Worm (Caenorhabditis elegans): ENCODE data around the gene F54B3.1.

Gene F54B3.1

ce11 chrII:10317007-10317406, 65.9 kb downstream of the F54B3.1 start, which contains the start of gene M02G9.4:
M02G9.4 (plus strand) TSS chrII:10317307.
- TF ChIP-seq lin-11 (tag; optimal IDR thresholded peaks at IDR 0.05): no peak
- no peak for TF ChIP-seq fkh-10 (GFP tag; optimal IDR thresholded peaks at IDR 0.05)
- TF ChIP-seq ceh-24 (tag; optimal IDR thresholded peaks at IDR 0.05): no peak
- no peak for TF ChIP-seq hlh-8 (tag; optimal IDR thresholded peaks at IDR 0.05)
- no peak for TF ChIP-seq C38D4.7 (GFP tag; optimal IDR thresholded peaks at IDR 0.05)
- TF ChIP-seq pros-1 (tag; optimal IDR thresholded peaks at IDR 0.05): no peak
- no peak for TF ChIP-seq nhr-232 (tag; optimal IDR thresholded peaks at IDR 0.05)
- TF ChIP-seq tbx-2 (tag; optimal IDR thresholded peaks at IDR 0.05): no peak
- no peak for TF ChIP-seq sox-2 (GFP tag; IDR thresholded peaks at IDR 0.05)
- TF ChIP-seq odd-2 (tag; optimal IDR thresholded peaks at IDR 0.05): no peak
- no peak for TF ChIP-seq che-1 (tag; optimal IDR thresholded peaks at IDR 0.05)
- no peak for TF ChIP-seq nfya-1 (tag; optimal IDR thresholded peaks at IDR 0.05)
- no peak for TF ChIP-seq ceh-34 (tag; optimal IDR thresholded peaks at IDR 0.05)
- no peak for TF ChIP-seq ets-4 (tag; optimal IDR thresholded peaks at IDR 0.05)
- TF ChIP-seq ceh-9 (tag; optimal IDR thresholded peaks at IDR 0.05): no peak
- TF ChIP-seq ttx-3 (tag; optimal IDR thresholded peaks at IDR 0.05): no peak

Measured in whole organism, late embryonic.